Worm (Caenorhabditis elegans): Measurements from ENCODE around the gene nra-3.

The nra-3 gene

ce11 chrX:9927993-9928392 is 3.3 kb downstream of the nra-3 start:
- TF ChIP-seq unc-39 (tag; optimal IDR thresholded peaks at IDR 0.05): no peak
- no peak for TF ChIP-seq M03D4.4 (tag; optimal IDR thresholded peaks at IDR 0.05)
- TF ChIP-seq unc-62 (GFP tag; optimal IDR thresholded peaks at IDR 0.05): no peak
- no peak for TF ChIP-seq hlh-1 (tag; optimal IDR thresholded peaks at IDR 0.05)
- no peak for TF ChIP-seq unc-120 (tag; optimal IDR thresholded peaks at IDR 0.05; ENCODE audit: poor library complexity, severe bottlenecking)

- TF ChIP-seq nhr-76 (tag; optimal IDR thresholded peaks at IDR 0.05): no peak
- no peak for TF ChIP-seq nhr-28 (tag; optimal IDR thresholded peaks at IDR 0.05)
- no peak for TF ChIP-seq flh-1 (GFP tag; optimal IDR thresholded peaks at IDR 0.05)
- TF ChIP-seq ham-2 (GFP tag; optimal IDR thresholded peaks at IDR 0.05): no peak
- TF ChIP-seq lin-13 (tag; optimal IDR thresholded peaks at IDR 0.05): no peak
- TF ChIP-seq mab-5 (tag; optimal IDR thresholded peaks at IDR 0.05): no peak
- TF ChIP-seq hlh-1 (tag; optimal IDR thresholded peaks at IDR 0.05): no peak
- no peak for TF ChIP-seq bed-3 (GFP tag; optimal IDR thresholded peaks at IDR 0.05)
- TF ChIP-seq pha-4 (tag; optimal IDR thresholded peaks at IDR 0.05): no peak
- TF ChIP-seq nhr-2 (tag; optimal IDR thresholded peaks at IDR 0.05): no peak
- TF ChIP-seq snpc-4 (tag; optimal IDR thresholded peaks at IDR 0.05): no peak
- no peak for TF ChIP-seq ceh-83 (GFP tag; optimal IDR thresholded peaks at IDR 0.05)
- no peak for TF ChIP-seq ces-1 (GFP tag; optimal IDR thresholded peaks at IDR 0.05)
- TF ChIP-seq elt-3 (tag; optimal IDR thresholded peaks at IDR 0.05): no peak
- no peak for TF ChIP-seq unc-39 (tag; optimal IDR thresholded peaks at IDR 0.05)
- TF ChIP-seq ztf-11 (tag; optimal IDR thresholded peaks at IDR 0.05): no peak
- TF ChIP-seq mls-2 (tag; optimal IDR thresholded peaks at IDR 0.05): no peak
Observed at ce11 chrX:9924962-9925361, 6.3 kb downstream of the nra-3 start, which contains the start of gene ugt-23. TSS of gene ugt-23 (minus strand) at chrX:9925173.

- TF ChIP-seq M03D4.4 (tag; optimal IDR thresholded peaks at IDR 0.05): no peak
- no peak for TF ChIP-seq unc-120 (tag; optimal IDR thresholded peaks at IDR 0.05; ENCODE audit: poor library complexity, severe bottlenecking)
- TF ChIP-seq ceh-83 (GFP tag; optimal IDR thresholded peaks at IDR 0.05): no peak
- no peak for TF ChIP-seq blmp-1 (tag; optimal IDR thresholded peaks at IDR 0.05)
- no peak for TF ChIP-seq snpc-4 (tag; optimal IDR thresholded peaks at IDR 0.05)
Observed at ce11 chrX:9921257-9921656, 10.0 kb downstream of the nra-3 start, which contains the start of gene C17G1.2. TSS of gene C17G1.2 (plus strand) at chrX:9921557.

ce11 chrX:9918997-9919396 is 12.3 kb downstream of the nra-3 start, which contains the start of gene folr-1:
TSS of gene folr-1 (plus strand) at chrX:9919297.
- TF ChIP-seq nhr-28 (tag; optimal IDR thresholded peaks at IDR 0.05) (no peak), elt-1 (tag; optimal IDR thresholded peaks at IDR 0.05; ENCODE audit: borderline replicate concordance, insufficient read depth) (no peak), nhr-12 (tag; optimal IDR thresholded peaks at IDR 0.05) (no peak)

- TF ChIP-seq ceh-39 (tag; optimal IDR thresholded peaks at IDR 0.05) (no peak), ceh-83 (GFP tag; optimal IDR thresholded peaks at IDR 0.05) (no peak), blmp-1 (tag; optimal IDR thresholded peaks at IDR 0.05) (no peak), mep-1 (tag; optimal IDR thresholded peaks at IDR 0.05) (no peak), ces-1 (GFP tag; optimal IDR thresholded peaks at IDR 0.05) (no peak), drap-1 (GFP tag; optimal IDR thresholded peaks at IDR 0.05) (no peak), elt-3 (tag; optimal IDR thresholded peaks at IDR 0.05) (no peak), mab-5 (tag; optimal IDR thresholded peaks at IDR 0.05) (no peak), snpc-4 (tag; optimal IDR thresholded peaks at IDR 0.05) (no peak), ztf-11 (tag; optimal IDR thresholded peaks at IDR 0.05) (no peak), cnd-1 (tag; optimal IDR thresholded peaks at IDR 0.05) (no peak), elt-1 (tag; optimal IDR thresholded peaks at IDR 0.05; ENCODE audit: borderline replicate concordance, insufficient read depth) (no peak), bed-3 (GFP tag; optimal IDR thresholded peaks at IDR 0.05) (no peak)
Observed at ce11 chrX:9917362-9917761, 13.9 kb downstream of the nra-3 start, which contains the start of gene F21G4.6. TSS of gene F21G4.6 (minus strand) at chrX:9917448.

- TF ChIP-seq blmp-1 (tag; optimal IDR thresholded peaks at IDR 0.05): no peak
- TF ChIP-seq hlh-1 (tag; optimal IDR thresholded peaks at IDR 0.05): no peak
- no peak for TF ChIP-seq pha-4 (tag; optimal IDR thresholded peaks at IDR 0.05)
- no peak for TF ChIP-seq drap-1 (GFP tag; optimal IDR thresholded peaks at IDR 0.05)
Observed at ce11 chrX:9905840-9906239, 25.4 kb downstream of the nra-3 start, which contains the start of gene F21G4.5. TSS of gene F21G4.5 (plus strand) at chrX:9906140.

All from whole organism, mixed stage, embryonic.